Worm (Caenorhabditis elegans) whole organism, L2 larva: ENCODE measurements around the gene srab-17.
A peak's percentile ranks its signal among the peaks of the same experiment; 100 is the strongest.

ENCODE experiments used
- ama-1 ChIP-seq: fragments of 150-350 bp; optimal IDR thresholded peaks from 2 replicates; lab custom pipeline; 2018; ENCODE audit warnings: inconsistent platforms
- blmp-1 ChIP-seq: sonication (generic microtip); optimal IDR thresholded peaks from 2 replicates; lab custom pipeline; 2017; ENCODE audit warnings: missing genetic modification characterization, mild to moderate bottlenecking, missing compliant biosample characterization, antibody characterized with exemption, moderate library complexity; ENCODE audit not compliant: insufficient read depth
- elt-3 ChIP-seq: sonication (generic microtip); optimal IDR thresholded peaks from 2 replicates; lab custom pipeline; 2017; ENCODE audit warnings: missing biosample characterization, missing genetic modification characterization
- nhr-11 ChIP-seq: fragments of 150-350 bp; optimal IDR thresholded peaks from 2 replicates; lab custom pipeline; 2014; ENCODE audit warnings: missing biosample characterization, missing genetic modification characterization
- nhr-237 ChIP-seq: fragments of 150-350 bp; optimal IDR thresholded peaks from 2 replicates; lab custom pipeline; 2014; ENCODE audit warnings: missing biosample characterization, missing genetic modification characterization
- skn-1 ChIP-seq: sonication (generic microtip); optimal IDR thresholded peaks from 2 replicates; lab custom pipeline; 2017; ENCODE audit warnings: missing biosample characterization, missing genetic modification characterization
- sma-3 ChIP-seq: sonication (generic microtip); optimal IDR thresholded peaks from 2 replicates; lab custom pipeline; 2016; ENCODE audit warnings: missing genetic modification reagents, missing genetic modification characterization, missing compliant biosample characterization
- ztf-1 ChIP-seq: fragments of 200-800 bp; sonication (Bioruptor generic); conservative IDR thresholded peaks from 2 replicates; pipeline ENCODE4 v1.3.6; 2022; ENCODE audit warnings: missing genetic modification characterization, missing compliant biosample characterization

DNA sequence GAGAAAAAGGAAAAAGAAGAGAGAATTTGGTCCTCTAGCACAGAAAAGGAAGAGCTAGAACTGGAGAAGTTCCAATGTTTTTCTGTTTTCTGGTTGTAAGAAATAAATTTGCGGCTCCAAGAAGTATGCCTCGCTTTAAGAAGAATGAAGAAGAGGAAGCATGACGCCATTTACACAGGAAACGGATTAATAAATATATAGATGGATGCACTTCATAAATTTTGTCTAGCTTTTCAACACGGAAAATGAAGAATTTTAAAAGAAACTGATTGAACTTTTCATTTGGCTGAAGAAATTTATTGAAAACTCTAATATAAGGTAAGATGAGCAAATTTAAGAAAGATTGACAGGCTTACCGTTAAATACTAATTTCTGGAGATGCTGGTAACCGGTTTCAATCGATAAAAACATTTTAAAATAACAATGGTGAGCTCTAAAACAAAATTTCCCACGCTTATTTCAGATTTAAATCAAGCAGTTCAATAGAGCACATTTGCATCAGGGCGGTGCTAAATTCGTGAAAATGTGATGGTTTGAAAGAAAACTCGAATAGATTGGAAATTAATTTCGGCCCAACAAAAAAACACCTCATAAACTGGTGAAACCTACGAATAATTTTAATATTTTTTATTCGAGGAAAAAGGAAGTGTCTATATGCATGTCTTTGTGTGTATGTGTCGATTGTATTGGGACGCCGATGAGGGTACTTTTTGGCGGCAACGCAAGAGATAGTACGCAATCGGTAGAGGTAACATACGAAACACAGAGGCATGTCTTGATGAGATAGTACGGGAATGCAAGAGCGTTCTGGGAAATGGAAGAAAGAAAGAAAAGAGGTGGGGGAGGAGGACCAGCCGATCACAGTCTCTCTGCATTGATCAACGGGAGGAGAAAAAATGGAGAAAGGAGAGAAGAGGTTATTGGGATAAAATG lies 12.0 kb downstream of the srab-17 start:
- TF ChIP-seq nhr-237 (no peak), sma-3 (peak; percentile 34), ama-1 (no peak), nhr-11 (tag; lab: Kevin White, UChicago) (no peak), skn-1 (tag; lab: Kevin White, UChicago) (no peak), blmp-1 (no peak), ztf-1 (GFP tag; lab: Robert Waterston, UW) (no peak), elt-3 (tag; lab: Kevin White, UChicago) (no peak)
